Fruit fly (Drosophila melanogaster) whole organism, embryonic: ENCODE measurements around the gene RfC3.

ENCODE experiments used
- Asciz ChIP-seq: fragments of 200-800 bp; sonication (Bioruptor generic); optimal IDR thresholded peaks from 2 replicates; lab custom pipeline; 2017; ENCODE audit warnings: missing biosample characterization, mild to moderate bottlenecking, missing genetic modification characterization, missing genetic modification reagents
- BEAF-32 ChIP-seq: fragments of 200-800 bp; sonication (Bioruptor generic); optimal IDR thresholded peaks from 3 replicates; lab custom pipeline; 2017; ENCODE audit warnings: missing biosample characterization, missing genetic modification characterization, mild to moderate bottlenecking, moderate library complexity, missing genetic modification reagents
- CG10654 ChIP-seq: fragments of 200-800 bp; sonication (Bioruptor generic); optimal IDR thresholded peaks from 2 replicates; lab custom pipeline; 2016; ENCODE audit warnings: missing biosample characterization, missing genetic modification characterization
- CG11504 ChIP-seq: fragments of 200-800 bp; sonication (Bioruptor generic); optimal IDR thresholded peaks from 3 replicates; lab custom pipeline; 2019; ENCODE audit warnings: missing biosample characterization, mild to moderate bottlenecking, missing genetic modification characterization, moderate library complexity
- CG13123 ChIP-seq: fragments of 200-800 bp; sonication (Bioruptor generic); optimal IDR thresholded peaks from 2 replicates; lab custom pipeline; 2016; ENCODE audit warnings: missing biosample characterization, missing genetic modification characterization
- CG15269 ChIP-seq: fragments of 200-800 bp; sonication (Bioruptor generic); optimal IDR thresholded peaks from 2 replicates; lab custom pipeline; 2018; ENCODE audit warnings: missing biosample characterization, mild to moderate bottlenecking, missing genetic modification characterization, moderate library complexity
- CG16779 ChIP-seq: fragments of 200-800 bp; sonication (Bioruptor generic); IDR thresholded peaks from 2 replicates; pipeline ENCODE4 v1.3.6; 2022; ENCODE audit warnings: missing biosample characterization, missing genetic modification characterization
- CG17328 ChIP-seq: fragments of 200-800 bp; sonication (Bioruptor generic); IDR thresholded peaks from 2 replicates; pipeline ENCODE4 v1.3.6; 2022; ENCODE audit warnings: missing biosample characterization, missing genetic modification characterization
- CG17359 ChIP-seq: fragments of 200-800 bp; sonication (Bioruptor generic); optimal IDR thresholded peaks from 3 replicates; lab custom pipeline; 2018; ENCODE audit warnings: missing biosample characterization, mild to moderate bottlenecking, missing genetic modification characterization, moderate library complexity
- CG30403 ChIP-seq: fragments of 200-800 bp; sonication (Bioruptor generic); optimal IDR thresholded peaks from 3 replicates; lab custom pipeline; 2016; ENCODE audit warnings: missing biosample characterization, missing genetic modification characterization
- CG3847 ChIP-seq: fragments of 200-800 bp; sonication (Bioruptor generic); IDR thresholded peaks from 2 replicates; pipeline ENCODE4 v1.3.6; 2022; ENCODE audit warnings: missing biosample characterization, missing genetic modification characterization
- CG6254 ChIP-seq: fragments of 200-800 bp; sonication (Bioruptor generic); optimal IDR thresholded peaks from 3 replicates; lab custom pipeline; 2017; ENCODE audit warnings: mild to moderate bottlenecking, missing biosample characterization, missing genetic modification reagents, missing genetic modification characterization
- CG7271 ChIP-seq: fragments of 200-800 bp; sonication (Bioruptor generic); optimal IDR thresholded peaks from 2 replicates; lab custom pipeline; 2018; ENCODE audit warnings: missing biosample characterization, mild to moderate bottlenecking, missing genetic modification characterization, moderate library complexity
- E2f1 ChIP-seq: fragments of 200-800 bp; sonication (Bioruptor generic); IDR thresholded peaks from 2 replicates; pipeline ENCODE4 v1.3.6; 2022; ENCODE audit warnings: missing biosample characterization, missing genetic modification characterization
- H15 ChIP-seq: fragments of 200-800 bp; sonication (Bioruptor generic); IDR thresholded peaks from 3 replicates; pipeline ENCODE4 v1.3.6; 2022; ENCODE audit warnings: missing biosample characterization, missing genetic modification characterization
- HLH3B ChIP-seq: fragments of 200-800 bp; sonication (Bioruptor generic); IDR thresholded peaks from 2 replicates; pipeline ENCODE4 v1.3.6; 2022; ENCODE audit warnings: missing biosample characterization, missing genetic modification characterization
- Hand ChIP-seq: fragments of 200-800 bp; sonication (Bioruptor generic); optimal IDR thresholded peaks from 2 replicates; lab custom pipeline; 2017; ENCODE audit warnings: mild to moderate bottlenecking, missing biosample characterization, missing genetic modification reagents, missing genetic modification characterization
- HmgD ChIP-seq: fragments of 200-800 bp; sonication (Bioruptor generic); optimal IDR thresholded peaks from 3 replicates; lab custom pipeline; 2016; ENCODE audit warnings: missing biosample characterization, missing genetic modification characterization
- Hr39 ChIP-seq: fragments of >200 bp; optimal IDR thresholded peaks from 2 replicates; lab custom pipeline; 2017
- Hr51 ChIP-seq, 2 experiments: fragments of 200-800 bp; sonication (Bioruptor generic); optimal IDR thresholded peaks; 2 replicates in 1 of 2; 3 replicates in 1 of 2; lab custom pipeline; 2016 to 2018; ENCODE audit warnings: missing biosample characterization in 2 of 2, missing genetic modification characterization in 2 of 2, mild to moderate bottlenecking in 1 of 2, moderate library complexity in 1 of 2
- Max ChIP-seq: fragments of 200-800 bp; sonication (Bioruptor generic); optimal IDR thresholded peaks from 2 replicates; lab custom pipeline; 2016; ENCODE audit warnings: missing biosample characterization, mild to moderate bottlenecking, missing genetic modification characterization
- Optix ChIP-seq: fragments of 200-800 bp; sonication (Bioruptor generic); IDR thresholded peaks from 3 replicates; pipeline ENCODE4 v1.3.6; 2022; ENCODE audit warnings: missing biosample characterization, missing genetic modification characterization
- Side ChIP-seq: fragments of 200-800 bp; sonication (Bioruptor generic); optimal IDR thresholded peaks from 2 replicates; lab custom pipeline; 2016; ENCODE audit warnings: missing biosample characterization, missing genetic modification characterization
- amos ChIP-seq: fragments of 200-800 bp; sonication (Bioruptor generic); IDR thresholded peaks from 2 replicates; pipeline ENCODE4 v1.3.6; 2022; ENCODE audit warnings: missing biosample characterization, missing genetic modification characterization; ENCODE audit not compliant: partially characterized antibody
- ato ChIP-seq: fragments of 200-800 bp; sonication (Bioruptor generic); IDR thresholded peaks from 2 replicates; pipeline ENCODE4 v1.3.6; 2022; ENCODE audit warnings: missing biosample characterization, missing genetic modification characterization; ENCODE audit not compliant: partially characterized antibody
- btn ChIP-seq: fragments of 200-800 bp; sonication (Bioruptor generic); optimal IDR thresholded peaks from 2 replicates; lab custom pipeline; 2016; ENCODE audit warnings: missing biosample characterization, missing genetic modification characterization
- chn ChIP-seq: fragments of 200-800 bp; sonication (Bioruptor generic); optimal IDR thresholded peaks from 2 replicates; lab custom pipeline; 2016; ENCODE audit warnings: missing biosample characterization, missing genetic modification characterization
- gro ChIP-seq: fragments of 200-800 bp; sonication (Bioruptor generic); optimal IDR thresholded peaks from 2 replicates; lab custom pipeline; 2016; ENCODE audit warnings: missing biosample characterization, missing genetic modification characterization
- gsb-n ChIP-seq: fragments of 200-800 bp; sonication (Bioruptor generic); optimal IDR thresholded peaks from 3 replicates; lab custom pipeline; 2018; ENCODE audit warnings: missing biosample characterization, mild to moderate bottlenecking, missing genetic modification characterization
- hb ChIP-seq: fragments of 200-800 bp; sonication (Bioruptor generic); IDR thresholded peaks from 3 replicates; pipeline ENCODE4 v1.3.6; 2022; ENCODE audit warnings: missing biosample characterization, missing genetic modification characterization; ENCODE audit not compliant: partially characterized antibody
- jing ChIP-seq: fragments of 200-800 bp; sonication (Bioruptor generic); optimal IDR thresholded peaks from 2 replicates; lab custom pipeline; 2018; ENCODE audit warnings: missing biosample characterization, mild to moderate bottlenecking, missing genetic modification characterization
- jumu ChIP-seq: fragments of 200-800 bp; sonication (Bioruptor generic); optimal IDR thresholded peaks from 3 replicates; lab custom pipeline; 2016; ENCODE audit warnings: missing biosample characterization, missing genetic modification characterization
- kah ChIP-seq: fragments of 200-800 bp; sonication (Bioruptor generic); optimal IDR thresholded peaks from 2 replicates; lab custom pipeline; 2018; ENCODE audit warnings: missing biosample characterization, mild to moderate bottlenecking, missing genetic modification characterization
- kni ChIP-seq: fragments of 200-800 bp; sonication (Bioruptor generic); optimal IDR thresholded peaks from 3 replicates; lab custom pipeline; 2017; ENCODE audit warnings: mild to moderate bottlenecking, missing biosample characterization, missing genetic modification reagents, missing genetic modification characterization
- maf-S ChIP-seq: fragments of 200-800 bp; sonication (Bioruptor generic); optimal IDR thresholded peaks from 2 replicates; lab custom pipeline; 2016; ENCODE audit warnings: missing biosample characterization, missing genetic modification characterization
- mld ChIP-seq: fragments of 200-800 bp; sonication (Bioruptor generic); IDR thresholded peaks from 3 replicates; pipeline ENCODE4 v1.3.6; 2022; ENCODE audit warnings: missing biosample characterization, missing genetic modification characterization; ENCODE audit not compliant: partially characterized antibody
- odd ChIP-seq: fragments of 200-800 bp; sonication (Bioruptor generic); optimal IDR thresholded peaks from 2 replicates; lab custom pipeline; 2017; ENCODE audit warnings: missing biosample characterization, mild to moderate bottlenecking, missing genetic modification characterization
- pan ChIP-seq, 4 experiments: fragments of >200 bp in 3 of 4; fragments of 200-800 bp in 1 of 4; sonication (Bioruptor generic) in 1 of 4; optimal IDR thresholded peaks in 3 of 4; IDR thresholded peaks in 1 of 4; 2 replicates each; pipeline versions ENCODE4 v1.3.6 to Lab custom; 2017 to 2022; ENCODE audit warnings: missing biosample characterization in 2 of 4, missing genetic modification characterization in 2 of 4, mixed read lengths in 1 of 4
- pb ChIP-seq: fragments of 200-800 bp; sonication (Bioruptor generic); optimal IDR thresholded peaks from 3 replicates; lab custom pipeline; 2016; ENCODE audit warnings: missing biosample characterization, missing genetic modification characterization
- pfk ChIP-seq: fragments of 200-800 bp; sonication (Bioruptor generic); optimal IDR thresholded peaks from 2 replicates; lab custom pipeline; 2018; ENCODE audit warnings: missing biosample characterization, mild to moderate bottlenecking, missing genetic modification characterization, moderate library complexity
- pum ChIP-seq: fragments of 200-800 bp; sonication (Bioruptor generic); optimal IDR thresholded peaks from 2 replicates; lab custom pipeline; 2016; ENCODE audit warnings: missing biosample characterization, missing genetic modification characterization
- tll ChIP-seq, 2 experiments: fragments of 200-800 bp in 1 of 2; fragments of >200 bp in 1 of 2; sonication (Bioruptor generic) in 1 of 2; optimal IDR thresholded peaks; 2 replicates each; lab custom pipeline; 2017 to 2019; ENCODE audit warnings: missing biosample characterization in 2 of 2, missing genetic modification characterization in 2 of 2, mild to moderate bottlenecking in 1 of 2, moderate library complexity in 1 of 2
- trem ChIP-seq: fragments of 200-800 bp; optimal IDR thresholded peaks from 3 replicates; lab custom pipeline; 2019; ENCODE audit warnings: missing biosample characterization, mild to moderate bottlenecking, missing genetic modification characterization, moderate library complexity
- wek ChIP-seq: fragments of 200-800 bp; sonication (Bioruptor generic); optimal IDR thresholded peaks from 3 replicates; lab custom pipeline; 2018; ENCODE audit warnings: missing biosample characterization, mild to moderate bottlenecking, missing genetic modification characterization, moderate library complexity
- zfh1 ChIP-seq: fragments of 200-800 bp; sonication (Bioruptor generic); IDR thresholded peaks from 3 replicates; pipeline ENCODE4 v1.3.6; 2022; ENCODE audit warnings: missing biosample characterization, missing genetic modification characterization
- zfh2 ChIP-seq: fragments of 200-800 bp; sonication (Bioruptor generic); optimal IDR thresholded peaks from 2 replicates; lab custom pipeline; 2016; ENCODE audit warnings: missing biosample characterization, missing genetic modification characterization

RfC3 gene

DNA sequence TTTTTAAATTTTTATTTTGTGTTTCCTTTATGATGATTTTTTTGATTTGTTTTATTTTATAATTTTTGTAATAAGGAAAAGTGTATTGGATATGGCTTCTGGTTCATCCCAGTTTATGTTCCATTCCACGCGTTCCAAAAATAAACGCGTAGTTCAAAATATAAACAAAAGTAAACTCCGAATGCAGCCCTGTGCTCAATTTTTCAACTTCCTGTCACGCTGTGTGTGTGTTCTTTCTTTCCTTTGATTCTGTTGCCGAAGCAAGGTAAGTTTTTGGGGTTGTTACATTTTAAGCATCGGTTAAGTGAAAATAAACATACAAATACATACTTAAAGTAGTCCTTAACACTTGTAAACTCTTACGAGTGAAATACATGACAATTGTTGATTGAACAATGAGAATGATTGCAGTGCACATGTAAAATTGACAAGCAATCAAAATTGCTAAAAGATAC, 10.8 kb upstream of the RfC3 start, which contains the start of the genes Ip259 and RpS27A (continued):
- peak; percentile 78 for TF ChIP-seq CG3847 (GFP tag; lab: Robert Waterston, UW)
- peak; percentile 71 for TF ChIP-seq H15 (GFP tag; lab: Robert Waterston, UW)
- TF ChIP-seq CG30403: peak; percentile 56
- peak; percentile 70 for TF ChIP-seq Asciz (GFP tag; lab: Kevin White, UChicago)
- TF ChIP-seq Hr39: no peak
- TF ChIP-seq gsb-n (tag; lab: Kevin White, UChicago): peak; percentile 67
- TF ChIP-seq pum (GFP tag; lab: Kevin White, UChicago): peak; percentile 30
- no peak for TF ChIP-seq CG11504
- peak; percentile 57 for TF ChIP-seq zfh2
- TF ChIP-seq wek (GFP tag; lab: Kevin White, UChicago): peak; percentile 84
- no peak for TF ChIP-seq kni (GFP tag; lab: Kevin White, UChicago)
- TF ChIP-seq Side (GFP tag; lab: Kevin White, UChicago): peak; percentile 75
- peak; percentile 59 for TF ChIP-seq kah
- peak; percentile 80 for TF ChIP-seq CG16779 (GFP tag; lab: Robert Waterston, UW)

DNA sequence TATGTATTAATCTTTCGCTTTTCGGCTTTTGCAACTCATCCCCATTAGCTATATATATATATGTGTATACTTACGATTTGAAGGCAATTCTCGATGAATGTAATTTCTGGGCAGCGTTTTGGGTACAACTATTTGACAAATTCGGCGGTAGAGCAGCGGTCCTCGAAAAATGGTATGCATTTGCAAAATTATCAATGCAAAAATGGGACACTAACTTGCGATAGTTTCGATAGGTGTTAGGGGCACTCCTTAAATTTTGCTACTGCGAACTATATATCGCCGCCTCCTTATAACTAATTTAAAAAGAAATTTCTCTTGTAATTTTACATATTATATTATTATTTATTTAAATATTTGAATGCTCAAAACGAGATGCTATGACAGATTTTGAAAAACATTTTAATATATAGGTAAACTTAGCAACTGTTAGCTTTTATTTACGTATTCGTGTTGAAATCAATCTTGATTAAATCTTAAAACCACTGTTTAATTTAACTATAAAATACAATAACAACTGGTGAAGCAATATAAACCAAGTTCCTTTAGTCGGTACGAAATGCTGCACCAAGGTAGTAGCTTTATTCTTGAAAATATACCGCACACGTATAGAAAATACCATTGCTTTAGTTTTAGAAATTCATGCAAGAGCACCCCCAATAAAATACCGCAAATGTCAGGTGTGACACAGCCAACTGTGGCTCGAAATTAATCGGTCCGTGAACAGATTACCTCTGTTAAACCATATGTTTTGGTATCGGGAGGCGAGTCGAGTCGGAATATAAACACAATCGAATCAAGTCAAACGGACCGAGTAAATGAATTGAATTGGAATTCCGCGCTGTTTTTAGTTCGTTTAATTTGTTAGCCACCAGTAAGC, 5.5 kb upstream of the RfC3 start, which contains the start of the genes CG5355 and Klp31E:
Gene CG5355 (minus strand): TSS at position 213 of the 877 bp plus-strand sequence.
Gene Klp31E (plus strand): TSS at position 767 of the 877 bp plus-strand sequence.
- TF ChIP-seq CG10654: peak; percentile 61
- TF ChIP-seq tll (GFP tag; optimal IDR thresholded peaks at IDR 0.05; lab: Kevin White, UChicago): no peak
- no peak for TF ChIP-seq pan (optimal IDR thresholded peaks at IDR 0.05; lab: Kevin White, UChicago)
- peak in 1 of 2 experiments; percentile 63 for TF ChIP-seq pan (GFP tag; optimal IDR thresholded peaks at IDR 0.05 in 1 of 2, IDR thresholded peaks at IDR 0.05 in 1 of 2)
- peak; percentile 2 for TF ChIP-seq CG13123 (GFP tag; lab: Kevin White, UChicago)
- peak; percentile 42; the same call in 1 of the 2 replicates for TF ChIP-seq ato (GFP tag; lab: Robert Waterston, UW)
- peak; percentile 10 for TF ChIP-seq pb
- peak; percentile 56 for TF ChIP-seq CG17359
- peak; percentile 41 for TF ChIP-seq pfk (GFP tag; lab: Kevin White, UChicago)
- peak; percentile 41 for TF ChIP-seq chn (GFP tag; lab: Kevin White, UChicago)
- TF ChIP-seq trem: peak; percentile 39
- peak; percentile 68; the same call in 1 of the 2 replicates for TF ChIP-seq amos (GFP tag; lab: Robert Waterston, UW)
- peak; percentile 57 for TF ChIP-seq jumu (GFP tag; lab: Kevin White, UChicago)
- no peak for TF ChIP-seq CG16779 (GFP tag; lab: Robert Waterston, UW)
- TF ChIP-seq maf-S (GFP tag; lab: Kevin White, UChicago): peak; percentile 56
- no peak for TF ChIP-seq HLH3B (GFP tag; lab: Robert Waterston, UW)
- TF ChIP-seq odd (GFP tag; lab: Kevin White, UChicago): peak; percentile 63
- peak; percentile 57; the same call in 2 of the 3 replicates for TF ChIP-seq zfh1
- no peak for TF ChIP-seq CG7271 (tag; lab: Kevin White, UChicago)
- TF ChIP-seq jing: no peak
- TF ChIP-seq Hr51 (GFP tag; optimal IDR thresholded peaks at IDR 0.05; lab: Kevin White, UChicago): peak in 1 of 2 experiments; percentile 40
- TF ChIP-seq HmgD: peak; percentile 56
- TF ChIP-seq hb (GFP tag; lab: Robert Waterston, UW): no peak
- peak; percentile 79 for TF ChIP-seq CG15269
- no peak for TF ChIP-seq Optix (GFP tag; lab: Robert Waterston, UW)
- no peak for TF ChIP-seq E2f1 (GFP tag; lab: Robert Waterston, UW)
- TF ChIP-seq mld (GFP tag; lab: Robert Waterston, UW): peak; percentile 46; the same call in 1 of the 3 replicates
- TF ChIP-seq CG6254 (GFP tag; lab: Kevin White, UChicago): no peak
- TF ChIP-seq Max (GFP tag; lab: Kevin White, UChicago): peak; percentile 28
- TF ChIP-seq btn: no peak
- peak; percentile 67 for TF ChIP-seq BEAF-32 (GFP tag; lab: Kevin White, UChicago)
- TF ChIP-seq Hand (GFP tag; lab: Kevin White, UChicago): no peak
- TF ChIP-seq gro: no peak
- TF ChIP-seq CG17328 (GFP tag; lab: Robert Waterston, UW): peak; percentile 8; the same call in 1 of the 2 replicates
